Fruit fly (Drosophila melanogaster): ENCODE results near the gene pum.

pum gene

dm6 chr3R:9033619-9034401, 203.7 kb downstream of the pum start (continued):
- TF ChIP-seq CG8359 (GFP tag; optimal IDR thresholded peaks at IDR 0.05; ENCODE audit: borderline replicate concordance) (peak; percentile 59), CG31224 (GFP tag; IDR thresholded peaks at IDR 0.05) (0 out of 2 replicates have a peak, but pooled peaks have one; percentile 20), Gug (GFP tag; IDR thresholded peaks at IDR 0.05) (no peak), CrebB (tag; optimal IDR thresholded peaks at IDR 0.05) (peak; percentile 40), Tbp (GFP tag; optimal IDR thresholded peaks at IDR 0.05) (peak; percentile 95), E2f2 (GFP tag; IDR thresholded peaks at IDR 0.05) (0 out of 2 replicates have a peak, but pooled peaks have one; percentile 37), NK7.1 (GFP tag; optimal IDR thresholded peaks at IDR 0.05) (no peak), lov (optimal IDR thresholded peaks at IDR 0.05) (no peak), lov (GFP tag; IDR thresholded peaks at IDR 0.05) (no peak), CG10654 (GFP tag; optimal IDR thresholded peaks at IDR 0.05) (peak; percentile 29), CG18476 (GFP tag; optimal IDR thresholded peaks at IDR 0.05) (peak; percentile 61), dmrt11E (tag; optimal IDR thresholded peaks at IDR 0.05) (peak; percentile 85), Dip2 (GFP tag; IDR thresholded peaks at IDR 0.05) (no peak), ab (GFP tag; optimal IDR thresholded peaks at IDR 0.05) (no peak), B-H2 (GFP tag; optimal IDR thresholded peaks at IDR 0.05) (peak; percentile 71), HLH4C (GFP tag; IDR thresholded peaks at IDR 0.05; ENCODE audit: partially characterized antibody) (no peak; the same call in 2 of the 3 replicates), z (GFP tag; IDR thresholded peaks at IDR 0.05) (peak; percentile 74; the same call in 2 of the 3 replicates), Hr39 (optimal IDR thresholded peaks at IDR 0.05) (no peak), nau (GFP tag; optimal IDR thresholded peaks at IDR 0.05) (peak; percentile 80), Asciz (GFP tag; optimal IDR thresholded peaks at IDR 0.05) (peak; percentile 77), CG13287 (GFP tag; IDR thresholded peaks at IDR 0.05; ENCODE audit: partially characterized antibody) (peak; percentile 42; the same call in 1 of the 2 replicates), CG14050 (GFP tag; IDR thresholded peaks at IDR 0.05) (peak; percentile 67), CG3163 (GFP tag; optimal IDR thresholded peaks at IDR 0.05) (peak; percentile 32), Nf-YC (tag; optimal IDR thresholded peaks at IDR 0.05) (peak; percentile 86), CG8478 (optimal IDR thresholded peaks at IDR 0.05) (no peak), CG9727 (GFP tag; optimal IDR thresholded peaks at IDR 0.05) (peak; percentile 84), BEAF-32 (GFP tag; optimal IDR thresholded peaks at IDR 0.05) (peak; percentile 6), CG4707 (GFP tag; optimal IDR thresholded peaks at IDR 0.05) (peak; percentile 19), CG16779 (GFP tag; IDR thresholded peaks at IDR 0.05) (no peak), kni (GFP tag; optimal IDR thresholded peaks at IDR 0.05) (peak; percentile 64), Taf1 (GFP tag; IDR thresholded peaks at IDR 0.05) (no peak; the same call in 1 of the 2 replicates), twi (tag; optimal IDR thresholded peaks at IDR 0.05) (peak; percentile 77), CG17359 (tag; optimal IDR thresholded peaks at IDR 0.05) (peak; percentile 74), phol (tag; optimal IDR thresholded peaks at IDR 0.05) (peak; percentile 87), CG13775 (GFP tag; optimal IDR thresholded peaks at IDR 0.05) (peak; percentile 80), CG15011 (GFP tag; optimal IDR thresholded peaks at IDR 0.05) (peak; percentile 79), YL-1 (GFP tag; optimal IDR thresholded peaks at IDR 0.05) (peak; percentile 81), Awh (GFP tag; IDR thresholded peaks at IDR 0.05) (no peak), br (optimal IDR thresholded peaks at IDR 0.05) (no peak), CG10431 (GFP tag; optimal IDR thresholded peaks at IDR 0.05) (peak; percentile 75), en (GFP tag; optimal IDR thresholded peaks at IDR 0.05) (peak; percentile 4), cato (GFP tag; optimal IDR thresholded peaks at IDR 0.05; ENCODE audit: borderline replicate concordance) (no peak), CG17328 (GFP tag; IDR thresholded peaks at IDR 0.05) (peak; percentile 36), ttk (GFP tag; IDR thresholded peaks at IDR 0.05) (0 out of 2 replicates have a peak, but pooled peaks have one; percentile 14), CG4424 (GFP tag; optimal IDR thresholded peaks at IDR 0.05) (peak; percentile 77), slbo (GFP tag; IDR thresholded peaks at IDR 0.05) (peak; percentile 59; the same call in 1 of the 2 replicates), Poxn (GFP tag; IDR thresholded peaks at IDR 0.05) (no peak), odd (GFP tag; optimal IDR thresholded peaks at IDR 0.05) (peak; percentile 89), CG31388 (GFP tag; optimal IDR thresholded peaks at IDR 0.05) (no peak), CG2889 (GFP tag; IDR thresholded peaks at IDR 0.05) (no peak)
